Worm (Caenorhabditis elegans): ENCODE data around the gene fbxb-78.

Gene fbxb-78

DNA sequence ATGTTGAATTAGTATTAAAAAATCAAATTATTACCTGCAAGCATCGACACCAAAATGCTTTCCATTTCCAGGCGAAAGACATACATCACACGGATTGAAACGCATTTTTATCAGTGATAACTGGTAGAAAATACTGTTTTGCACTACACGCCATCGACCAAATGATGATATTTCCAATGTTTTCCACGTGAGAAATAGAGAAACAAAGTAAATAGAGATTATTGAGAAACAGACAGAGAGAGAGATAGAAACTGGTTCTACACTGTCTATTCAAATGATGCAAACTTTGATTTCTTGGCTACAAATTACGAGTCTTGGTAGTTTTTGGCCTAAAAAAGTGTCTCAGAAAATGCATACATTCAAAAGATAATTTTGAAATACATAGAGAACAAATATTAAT lies 51.0 kb downstream of the fbxb-78 start, which contains the start of gene nhr-104:
Gene nhr-104 (minus strand): TSS at position 361 of the 400 bp plus-strand sequence.
- TF ChIP-seq hmg-1.2 (GFP tag; IDR thresholded peaks at IDR 0.05) = peak; percentile 45; the same call in 1 of the 2 replicates
- no peak for TF ChIP-seq tbp1 (GFP tag; optimal IDR thresholded peaks at IDR 0.05)
- TF ChIP-seq F52B5.7 (tag; optimal IDR thresholded peaks at IDR 0.05) = no peak
- TF ChIP-seq ztf-28 (GFP tag; IDR thresholded peaks at IDR 0.05) = no peak
- TF ChIP-seq attf-5 (GFP tag; optimal IDR thresholded peaks at IDR 0.05) = peak; percentile 38
- TF ChIP-seq lin-40 (tag; optimal IDR thresholded peaks at IDR 0.05) = peak; percentile 45
- no peak for TF ChIP-seq hrde-1 (tag; optimal IDR thresholded peaks at IDR 0.05; ENCODE audit: borderline replicate concordance)
- TF ChIP-seq pha-4 (tag; optimal IDR thresholded peaks at IDR 0.05) = peak; percentile 56
- TF ChIP-seq mes-4 (tag; optimal IDR thresholded peaks at IDR 0.05) = no peak
- peak; percentile 80 for TF ChIP-seq nhr-80 (tag; optimal IDR thresholded peaks at IDR 0.05)

Measured in whole organism, young adult.